Fruit fly (Drosophila melanogaster) S2 (cell line): ENCODE data around the gene Prx2.

Source experiments
- CG8478 ChIP-seq: fragments of >200 bp; optimal IDR thresholded peaks from 2 replicates; lab custom pipeline; 2018
- CTCF ChIP-seq, 2 experiments: fragments of >200 bp; optimal IDR thresholded peaks; 2 replicates each; lab custom pipeline; 2018

dm6 chrX:13358240-13358799, 28.7 kb downstream of the Prx2 start:
- TF ChIP-seq CG8478: no peak
- no peak for TF ChIP-seq CTCF (optimal IDR thresholded peaks at IDR 0.05; lab: Kevin White, UChicago)
